Worm (Caenorhabditis elegans) whole organism, young adult: ENCODE data around the gene clec-261.

ENCODE experiments used
- B0336.3 ChIP-seq: fragments of 200-800 bp; sonication (Bioruptor generic); IDR thresholded peaks from 2 replicates; pipeline ENCODE4 v1.3.6; 2022; ENCODE audit warnings: missing genetic modification characterization, missing compliant biosample characterization
- F37B4.10 ChIP-seq: fragments of 200-800 bp; sonication (Bioruptor generic); IDR thresholded peaks from 2 replicates; pipeline ENCODE4 v1.3.6; 2022; ENCODE audit warnings: missing genetic modification characterization, missing compliant biosample characterization
- F57A8.1 ChIP-seq: fragments of 200-800 bp; sonication (Bioruptor generic); optimal IDR thresholded peaks from 2 replicates; lab custom pipeline; 2018; ENCODE audit warnings: mild to moderate bottlenecking, missing genetic modification characterization, moderate library complexity, missing compliant biosample characterization
- chd-7 ChIP-seq: sonication (generic microtip); optimal IDR thresholded peaks from 2 replicates; lab custom pipeline; 2016; ENCODE audit warnings: mild to moderate bottlenecking, missing genetic modification characterization, moderate library complexity, missing compliant biosample characterization
- egrh-3 ChIP-seq: fragments of 200-800 bp; sonication (Bioruptor generic); IDR thresholded peaks from 2 replicates; pipeline ENCODE4 v1.3.6; 2022; ENCODE audit warnings: missing genetic modification reagents, missing genetic modification characterization, missing compliant biosample characterization
- fkh-3 ChIP-seq: sonication (generic microtip); optimal IDR thresholded peaks from 2 replicates; lab custom pipeline; 2016; ENCODE audit warnings: mild to moderate bottlenecking, missing genetic modification characterization, missing compliant biosample characterization
- lin-26 ChIP-seq: fragments of 200-800 bp; sonication (Bioruptor generic); IDR thresholded peaks from 2 replicates; pipeline ENCODE4 v1.3.6; 2022; ENCODE audit warnings: missing genetic modification reagents, missing genetic modification characterization, missing compliant biosample characterization
- nfyb-1 ChIP-seq: fragments of 200-800 bp; sonication (Bioruptor generic); IDR thresholded peaks from 2 replicates; pipeline ENCODE4 v1.3.6; 2022; ENCODE audit warnings: missing genetic modification reagents, missing genetic modification characterization, missing compliant biosample characterization
- snpc-3.4 ChIP-seq: sonication (generic microtip); optimal IDR thresholded peaks from 2 replicates; lab custom pipeline; 2017; ENCODE audit warnings: missing genetic modification characterization, mild to moderate bottlenecking, missing compliant biosample characterization, antibody characterized with exemption, moderate library complexity, missing genotype, missing genetic modification reagents
- zfh-2 ChIP-seq: fragments of 200-800 bp; sonication (Bioruptor generic); conservative IDR thresholded peaks from 2 replicates; pipeline ENCODE4 v1.3.6; 2022; ENCODE audit warnings: missing genetic modification reagents, missing genetic modification characterization, missing compliant biosample characterization
- ztf-28 ChIP-seq: fragments of 200-800 bp; sonication (Bioruptor generic); IDR thresholded peaks from 2 replicates; pipeline ENCODE4 v1.3.6; 2022; ENCODE audit warnings: missing genetic modification reagents, missing genetic modification characterization, missing compliant biosample characterization

Gene clec-261

ce11 chrV:20241243-20241862 is 52.9 kb downstream of the clec-261 start:
- 0 out of 2 replicates have a peak, but pooled peaks have one; percentile 18 for TF ChIP-seq nfyb-1
- no peak for TF ChIP-seq F57A8.1 (GFP tag; lab: Kevin White, UChicago)
- peak; percentile 83 for TF ChIP-seq zfh-2
- 0 out of 2 replicates have a peak, but pooled peaks have one; percentile 19 for TF ChIP-seq B0336.3 (GFP tag; lab: Robert Waterston, UW)
- 0 out of 2 replicates have a peak, but pooled peaks have one; percentile 44 for TF ChIP-seq ztf-28
- no peak for TF ChIP-seq F37B4.10 (GFP tag; lab: Robert Waterston, UW)
- peak; percentile 62 for TF ChIP-seq fkh-3 (tag; lab: Kevin White, UChicago)
- TF ChIP-seq egrh-3 (GFP tag; lab: Robert Waterston, UW) = peak; percentile 90
- 0 out of 2 replicates have a peak, but pooled peaks have one; percentile 18 for TF ChIP-seq lin-26
- no peak for TF ChIP-seq snpc-3.4 (tag; lab: Kevin White, UChicago)
- TF ChIP-seq chd-7 (tag; lab: Kevin White, UChicago) = peak; percentile 6
